Worm (Caenorhabditis elegans) whole organism, L1 larva: ENCODE results near the gene leo-1.

ENCODE experiments used
- C04F5.9 ChIP-seq: sonication (generic microtip); optimal IDR thresholded peaks from 2 replicates; lab custom pipeline; 2016; ENCODE audit warnings: missing genetic modification characterization, missing compliant biosample characterization
- C16A3.4 ChIP-seq: fragments of 150-350 bp; optimal IDR thresholded peaks from 2 replicates; lab custom pipeline; 2014; ENCODE audit warnings: missing biosample characterization, missing genetic modification characterization
- F16B12.6 ChIP-seq: fragments of 150-350 bp; optimal IDR thresholded peaks from 2 replicates; lab custom pipeline; 2014; ENCODE audit warnings: missing biosample characterization, missing genetic modification characterization
- Y116A8C.19 ChIP-seq: sonication (generic microtip); optimal IDR thresholded peaks from 2 replicates; lab custom pipeline; 2016; ENCODE audit warnings: missing compliant biosample characterization, missing genetic modification characterization, borderline replicate concordance
- aha-1 ChIP-seq: fragments of 150-350 bp; optimal IDR thresholded peaks from 2 replicates; lab custom pipeline; 2014; ENCODE audit warnings: missing biosample characterization, missing genetic modification characterization
- aly-2 ChIP-seq: fragments of 150-350 bp; optimal IDR thresholded peaks from 2 replicates; lab custom pipeline; 2014; ENCODE audit warnings: missing biosample characterization, missing genetic modification characterization
- blmp-1 ChIP-seq: fragments of 150-350 bp; optimal IDR thresholded peaks from 2 replicates; lab custom pipeline; 2014; ENCODE audit warnings: missing biosample characterization, missing genetic modification characterization
- ceh-63 ChIP-seq: fragments of 200-800 bp; sonication (Bioruptor generic); optimal IDR thresholded peaks from 2 replicates; lab custom pipeline; 2018; ENCODE audit warnings: mild to moderate bottlenecking, missing genetic modification characterization, missing compliant biosample characterization
- ceh-82 ChIP-seq, 3 experiments: fragments of 150-350 bp in 1 of 3; sonication (generic microtip) in 2 of 3; optimal IDR thresholded peaks; 2 replicates each; lab custom pipeline; 2014 to 2017; ENCODE audit warnings: missing biosample characterization in 3 of 3, missing genetic modification characterization in 3 of 3
- ceh-90 ChIP-seq: sonication (generic microtip); optimal IDR thresholded peaks from 2 replicates; lab custom pipeline; 2016; ENCODE audit warnings: missing genetic modification characterization, missing compliant biosample characterization
- ces-1 ChIP-seq: fragments of 150-350 bp; optimal IDR thresholded peaks from 2 replicates; lab custom pipeline; 2014; ENCODE audit warnings: missing biosample characterization, missing genetic modification reagents, missing genetic modification characterization
- dsc-1 ChIP-seq: sonication (generic microtip); optimal IDR thresholded peaks from 2 replicates; lab custom pipeline; 2016; ENCODE audit warnings: mild to moderate bottlenecking, missing genetic modification characterization, missing compliant biosample characterization
- efl-1 ChIP-seq, 4 experiments: fragments of 150-350 bp; optimal IDR thresholded peaks in 3 of 4; peaks in 1 of 4; 1 replicate in 1 of 4; 2 replicates in 3 of 4; lab custom pipeline; 2014; ENCODE audit warnings: missing biosample characterization in 2 of 4, missing genetic modification characterization in 2 of 4, missing genetic modification reagents in 2 of 4
- egl-27 ChIP-seq, 2 experiments: fragments of 150-350 bp in 1 of 2; sonication (generic microtip); optimal IDR thresholded peaks; 3 replicates each; lab custom pipeline; 2017 to 2018; ENCODE audit warnings: missing biosample characterization in 2 of 2, missing genetic modification characterization in 2 of 2, missing genetic modification reagents in 2 of 2
- elt-2 ChIP-seq: sonication (generic microtip); optimal IDR thresholded peaks from 2 replicates; lab custom pipeline; 2016; ENCODE audit warnings: missing genetic modification characterization, mild to moderate bottlenecking, inconsistent platforms, missing compliant biosample characterization, missing genetic modification reagents
- elt-3 ChIP-seq, 6 experiments: fragments of 150-350 bp in 1 of 6; sonication (generic microtip); optimal IDR thresholded peaks; 2 replicates each; lab custom pipeline; 2017 to 2018; ENCODE audit warnings: missing biosample characterization in 6 of 6, missing genetic modification characterization in 6 of 6, inconsistent platforms in 1 of 6
- ets-5 ChIP-seq: fragments of 200-800 bp; sonication (Bioruptor generic); IDR thresholded peaks from 2 replicates; pipeline ENCODE4 v1.3.6; 2022; ENCODE audit warnings: missing genetic modification characterization, missing compliant biosample characterization
- fkh-4 ChIP-seq: sonication (generic microtip); optimal IDR thresholded peaks from 2 replicates; lab custom pipeline; 2016; ENCODE audit warnings: missing compliant biosample characterization, missing genetic modification characterization, borderline replicate concordance
- fkh-8 ChIP-seq: sonication (generic microtip); optimal IDR thresholded peaks from 2 replicates; lab custom pipeline; 2016; ENCODE audit warnings: mild to moderate bottlenecking, missing genetic modification characterization, missing compliant biosample characterization
- grh-1 ChIP-seq: fragments of 200-800 bp; sonication (Bioruptor generic); IDR thresholded peaks from 2 replicates; pipeline ENCODE4 v1.3.6; 2022; ENCODE audit warnings: missing genetic modification reagents, missing genetic modification characterization, missing compliant biosample characterization
- hpl-2 ChIP-seq: fragments of 150-350 bp; optimal IDR thresholded peaks from 2 replicates; lab custom pipeline; 2014; ENCODE audit warnings: missing biosample characterization, missing genetic modification reagents, missing genetic modification characterization
- isw-1 ChIP-seq: fragments of 200-800 bp; sonication (Bioruptor generic); IDR thresholded peaks from 2 replicates; pipeline ENCODE4 v1.3.6; 2022; ENCODE audit warnings: missing genetic modification characterization, missing compliant biosample characterization
- jun-1 ChIP-seq: fragments of 150-350 bp; optimal IDR thresholded peaks from 2 replicates; lab custom pipeline; 2014; ENCODE audit warnings: missing biosample characterization, missing genetic modification reagents, missing genetic modification characterization
- lin-14 ChIP-seq: fragments of 200-800 bp; sonication (Bioruptor generic); optimal IDR thresholded peaks from 2 replicates; lab custom pipeline; 2018; ENCODE audit warnings: mild to moderate bottlenecking, missing genetic modification characterization, moderate library complexity, missing compliant biosample characterization
- lin-15B ChIP-seq: fragments of 150-350 bp; sonication (generic microtip); optimal IDR thresholded peaks from 3 replicates; lab custom pipeline; 2014; ENCODE audit warnings: missing biosample characterization, missing genetic modification characterization
- lin-35 ChIP-seq, 2 experiments: fragments of 150-350 bp; optimal IDR thresholded peaks; 2 replicates each; lab custom pipeline; 2014; ENCODE audit warnings: missing biosample characterization in 2 of 2, missing genetic modification characterization in 2 of 2, missing genetic modification reagents in 2 of 2
- lin-39 ChIP-seq: fragments of 150-350 bp; optimal IDR thresholded peaks from 2 replicates; lab custom pipeline; 2014; ENCODE audit warnings: missing biosample characterization, missing genetic modification reagents, missing genetic modification characterization
- lsy-2 ChIP-seq, 2 experiments: fragments of 150-350 bp; optimal IDR thresholded peaks; 2 replicates each; lab custom pipeline; 2014; ENCODE audit warnings: missing biosample characterization in 2 of 2, missing genetic modification characterization in 2 of 2
- mep-1 ChIP-seq: fragments of 150-350 bp; optimal IDR thresholded peaks from 2 replicates; lab custom pipeline; 2014; ENCODE audit warnings: missing biosample characterization, missing genetic modification characterization
- nhr-20 ChIP-seq: sonication (generic microtip); optimal IDR thresholded peaks from 2 replicates; lab custom pipeline; 2016; ENCODE audit warnings: mild to moderate bottlenecking, missing genetic modification characterization, missing compliant biosample characterization
- nhr-28 ChIP-seq: fragments of 150-350 bp; optimal IDR thresholded peaks from 2 replicates; lab custom pipeline; 2014; ENCODE audit warnings: missing biosample characterization, missing genetic modification characterization
- nhr-47 ChIP-seq: sonication (generic microtip); optimal IDR thresholded peaks from 2 replicates; lab custom pipeline; 2016; ENCODE audit warnings: mild to moderate bottlenecking, missing genetic modification characterization, moderate library complexity, missing compliant biosample characterization
- nhr-76 ChIP-seq: sonication (generic microtip); optimal IDR thresholded peaks from 2 replicates; lab custom pipeline; 2017; ENCODE audit warnings: missing biosample characterization, missing genetic modification characterization
- nhr-77 ChIP-seq: fragments of 150-350 bp; optimal IDR thresholded peaks from 2 replicates; lab custom pipeline; 2014; ENCODE audit warnings: missing biosample characterization, missing genetic modification characterization
- nhr-84 ChIP-seq: sonication (generic microtip); optimal IDR thresholded peaks from 2 replicates; lab custom pipeline; 2017; ENCODE audit warnings: missing biosample characterization, missing genetic modification characterization
- rnt-1 ChIP-seq: sonication (generic microtip); optimal IDR thresholded peaks from 2 replicates; lab custom pipeline; 2016; ENCODE audit warnings: mild to moderate bottlenecking, missing genetic modification characterization, moderate library complexity, missing compliant biosample characterization
- skn-1 ChIP-seq: fragments of 150-350 bp; optimal IDR thresholded peaks from 2 replicates; lab custom pipeline; 2014; ENCODE audit warnings: missing biosample characterization, missing genetic modification characterization
- snpc-4 ChIP-seq: fragments of 150-350 bp; optimal IDR thresholded peaks from 2 replicates; lab custom pipeline; 2014; ENCODE audit warnings: missing biosample characterization, missing genetic modification characterization
- snu-23 ChIP-seq: sonication (generic microtip); optimal IDR thresholded peaks from 2 replicates; lab custom pipeline; 2016; ENCODE audit warnings: missing genetic modification characterization, missing compliant biosample characterization
- sox-4 ChIP-seq: sonication (generic microtip); optimal IDR thresholded peaks from 2 replicates; lab custom pipeline; 2016; ENCODE audit warnings: missing genetic modification characterization, missing compliant biosample characterization
- sup-37 ChIP-seq: fragments of 200-800 bp; sonication (Bioruptor generic); optimal IDR thresholded peaks from 2 replicates; lab custom pipeline; 2018; ENCODE audit warnings: mild to moderate bottlenecking, missing genetic modification characterization, missing compliant biosample characterization
- swsn-7 ChIP-seq: sonication (generic microtip); optimal IDR thresholded peaks from 2 replicates; lab custom pipeline; 2016; ENCODE audit warnings: missing genetic modification characterization, missing compliant biosample characterization
- unc-130 ChIP-seq: fragments of 150-350 bp; optimal IDR thresholded peaks from 2 replicates; lab custom pipeline; 2017; ENCODE audit warnings: missing biosample characterization, missing genetic modification characterization, inconsistent platforms
- xbp-1 ChIP-seq: sonication (generic microtip); optimal IDR thresholded peaks from 2 replicates; lab custom pipeline; 2016; ENCODE audit warnings: missing genetic modification characterization, missing compliant biosample characterization
- zag-1 ChIP-seq: fragments of 150-350 bp; optimal IDR thresholded peaks from 2 replicates; lab custom pipeline; 2014; ENCODE audit warnings: missing biosample characterization, missing genetic modification characterization
- zip-4 ChIP-seq: fragments of 200-800 bp; sonication (Bioruptor generic); optimal IDR thresholded peaks from 2 replicates; lab custom pipeline; 2018; ENCODE audit warnings: mild to moderate bottlenecking, missing genetic modification characterization, moderate library complexity, missing compliant biosample characterization

The leo-1 gene

ce11 chrIV:11314885-11315284, 14.3 kb downstream of the leo-1 start, which contains the start of the genes B0035.3, B0035.22 and pfd-4 (continued):
- TF ChIP-seq aly-2 (tag; lab: Kevin White, UChicago) (peak; percentile 33), nhr-47 (tag; lab: Kevin White, UChicago) (peak; percentile 82), lin-15B (tag; lab: Kevin White, UChicago) (peak; percentile 77), ceh-63 (GFP tag; lab: Kevin White, UChicago) (no peak), elt-3 (tag; optimal IDR thresholded peaks at IDR 0.05; lab: Kevin White, UChicago) (peak in 2 of 6 experiments; percentile 16 to 54), snu-23 (peak; percentile 76), ceh-90 (tag; lab: Kevin White, UChicago) (peak; percentile 87), F16B12.6 (tag; lab: Kevin White, UChicago) (no peak), isw-1 (GFP tag; lab: Robert Waterston, UW) (no peak), Y116A8C.19 (peak; percentile 46), elt-2 (no peak), blmp-1 (tag; lab: Kevin White, UChicago) (peak; percentile 39), zip-4 (GFP tag; lab: Kevin White, UChicago) (no peak), zag-1 (tag; lab: Kevin White, UChicago) (no peak), nhr-20 (tag; lab: Kevin White, UChicago) (peak; percentile 70), nhr-76 (no peak), C04F5.9 (tag; lab: Kevin White, UChicago) (peak; percentile 73), snpc-4 (tag; lab: Kevin White, UChicago) (peak; percentile 44), unc-130 (tag; lab: Kevin White, UChicago) (peak; percentile 45)

ce11 chrIV:11313880-11314279, 15.3 kb downstream of the leo-1 start, which contains the start of gene dnj-2:
Gene dnj-2 (minus strand): TSS chrIV:11313980.
- no peak for TF ChIP-seq skn-1
- TF ChIP-seq egl-27 (tag; optimal IDR thresholded peaks at IDR 0.05; lab: Kevin White, UChicago), result no peak
- TF ChIP-seq, all 84 proteins: peak for 0

ce11 chrIV:11311484-11311883, 17.7 kb downstream of the leo-1 start:
- TF ChIP-seq snu-23 (no peak), lin-15B (tag; lab: Kevin White, UChicago) (no peak), isw-1 (GFP tag; lab: Robert Waterston, UW) (no peak), ceh-90 (tag; lab: Kevin White, UChicago) (no peak), zag-1 (tag; lab: Kevin White, UChicago) (no peak)

ce11 chrIV:11310624-11311023, 18.5 kb downstream of the leo-1 start, which contains the start of gene znf-207:
Gene znf-207 (plus strand): TSS chrIV:11310972.
- TF ChIP-seq xbp-1 (tag; lab: Kevin White, UChicago) (peak; percentile 15), blmp-1 (tag; lab: Kevin White, UChicago) (peak; percentile 20), swsn-7 (tag; lab: Kevin White, UChicago) (peak; percentile 30), ets-5 (GFP tag; lab: Robert Waterston, UW) (no peak), hpl-2 (no peak), nhr-84 (tag; lab: Kevin White, UChicago) (no peak), aha-1 (no peak), zag-1 (tag; lab: Kevin White, UChicago) (no peak), lsy-2 (tag; optimal IDR thresholded peaks at IDR 0.05; lab: Kevin White, UChicago) (peak; percentile 3 to 56), ces-1 (GFP tag; lab: Kevin White, UChicago) (peak; percentile 80), nhr-28 (no peak), dsc-1 (no peak), F16B12.6 (tag; lab: Kevin White, UChicago) (peak; percentile 8), nhr-77 (tag; lab: Kevin White, UChicago) (no peak), C16A3.4 (peak; percentile 48), fkh-4 (tag; lab: Kevin White, UChicago) (no peak), rnt-1 (tag; lab: Kevin White, UChicago) (peak; percentile 48), jun-1 (tag; lab: Kevin White, UChicago) (no peak), sox-4 (tag; lab: Kevin White, UChicago) (no peak), skn-1 (peak; percentile 41), ceh-82 (tag; optimal IDR thresholded peaks at IDR 0.05; lab: Kevin White, UChicago) (peak; percentile 2 to 41 (median 9)), elt-3 (tag; optimal IDR thresholded peaks at IDR 0.05; lab: Kevin White, UChicago) (no peak), mep-1 (tag; lab: Kevin White, UChicago) (peak; percentile 3), lin-35 (GFP tag; optimal IDR thresholded peaks at IDR 0.05; lab: Kevin White, UChicago) (peak; percentile 13 to 48), fkh-8 (tag; lab: Kevin White, UChicago) (peak; percentile 41), grh-1 (GFP tag; lab: Robert Waterston, UW) (no peak), snu-23 (peak; percentile 53), lin-39 (tag; lab: Kevin White, UChicago) (no peak), sup-37 (GFP tag; lab: Kevin White, UChicago) (no peak), efl-1 (optimal IDR thresholded peaks at IDR 0.05; lab: Kevin White, UChicago) (peak; percentile 39), efl-1 (GFP tag; optimal IDR thresholded peaks at IDR 0.05 in 1 of 2; lab: Kevin White, UChicago) (peak in 1 of 2 experiments; percentile 91), snpc-4 (tag; lab: Kevin White, UChicago) (no peak), lin-14 (peak; percentile 70)
